Worm (Caenorhabditis elegans): ENCODE data around the gene tag-342.
A peak's percentile ranks its signal among the peaks of the same experiment; 100 is the strongest.

Gene tag-342

ce11 chrIII:9442846-9443245 is 25.1 kb upstream of the tag-342 start:
- TF ChIP-seq scrt-1 (GFP tag; IDR thresholded peaks at IDR 0.05) (no peak), tbx-37 (GFP tag; conservative IDR thresholded peaks at IDR 0.05) (no peak)

ce11 chrIII:9443417-9444027 is 24.4 kb upstream of the tag-342 start, which contains the start of gene pir-2:
TSS of gene pir-2 (minus strand) at chrIII:9443634.
- 0 out of 2 replicates have a peak, but pooled peaks have one; percentile 39 for TF ChIP-seq sea-1 (GFP tag; conservative IDR thresholded peaks at IDR 0.05)
- no peak for TF ChIP-seq flt-1 (GFP tag; IDR thresholded peaks at IDR 0.05)
- TF ChIP-seq hnd-1 (tag; optimal IDR thresholded peaks at IDR 0.05) = no peak
- TF ChIP-seq B0310.2 (tag; optimal IDR thresholded peaks at IDR 0.05) = peak; percentile 23
- no peak for TF ChIP-seq ceh-36 (tag; optimal IDR thresholded peaks at IDR 0.05)
- TF ChIP-seq ceh-13 (GFP tag; optimal IDR thresholded peaks at IDR 0.05) = no peak
- peak; percentile 46 for TF ChIP-seq hmg-4 (GFP tag; optimal IDR thresholded peaks at IDR 0.05)
- TF ChIP-seq pes-1 (GFP tag; IDR thresholded peaks at IDR 0.05) = peak; percentile 27; the same call in 1 of the 2 replicates

- peak; percentile 52; the same call in 1 of the 2 replicates for TF ChIP-seq pes-1 (GFP tag; IDR thresholded peaks at IDR 0.05)
These were observed 22.3 kb upstream of the tag-342 start for ce11 chrIII:9445699-9446098.

- TF ChIP-seq pes-1 (GFP tag; IDR thresholded peaks at IDR 0.05) = peak; percentile 65
These were observed 20.3 kb upstream of the tag-342 start for ce11 chrIII:9447634-9448033.

- 0 out of 2 replicates have a peak, but pooled peaks have one; percentile 13 for TF ChIP-seq pes-1 (GFP tag; IDR thresholded peaks at IDR 0.05)
These were observed 18.6 kb upstream of the tag-342 start for ce11 chrIII:9449351-9449750.

ce11 chrIII:9449831-9450230 is 18.1 kb upstream of the tag-342 start, which contains the start of gene F54C8.6:
TSS of gene F54C8.6 (minus strand) at chrIII:9449931.
- TF ChIP-seq ets-7 (tag; optimal IDR thresholded peaks at IDR 0.05) (no peak), tbx-11 (GFP tag; IDR thresholded peaks at IDR 0.05) (no peak), ama-1 (optimal IDR thresholded peaks at IDR 0.05) (no peak), sea-1 (GFP tag; conservative IDR thresholded peaks at IDR 0.05) (no peak), hmbx-1 (tag; optimal IDR thresholded peaks at IDR 0.05) (no peak), flt-1 (GFP tag; IDR thresholded peaks at IDR 0.05) (no peak), hnd-1 (tag; optimal IDR thresholded peaks at IDR 0.05) (no peak), aly-1 (tag; optimal IDR thresholded peaks at IDR 0.05) (no peak)

ce11 chrIII:9450933-9451332 is 17.0 kb upstream of the tag-342 start:
- TF ChIP-seq hmg-4 (GFP tag; optimal IDR thresholded peaks at IDR 0.05) (peak; percentile 65), scrt-1 (GFP tag; IDR thresholded peaks at IDR 0.05) (0 out of 2 replicates have a peak, but pooled peaks have one; percentile 12), ama-1 (optimal IDR thresholded peaks at IDR 0.05) (no peak), B0310.2 (tag; optimal IDR thresholded peaks at IDR 0.05) (no peak), flt-1 (GFP tag; IDR thresholded peaks at IDR 0.05) (0 out of 2 replicates have a peak, but pooled peaks have one; percentile 36), pes-1 (GFP tag; IDR thresholded peaks at IDR 0.05) (no peak), hmbx-1 (tag; optimal IDR thresholded peaks at IDR 0.05) (no peak), tra-4 (tag; optimal IDR thresholded peaks at IDR 0.05) (peak; percentile 5)

- TF ChIP-seq pes-1 (GFP tag; IDR thresholded peaks at IDR 0.05) = no peak
- TF ChIP-seq ets-7 (tag; optimal IDR thresholded peaks at IDR 0.05) = no peak
- no peak for TF ChIP-seq aly-1 (tag; optimal IDR thresholded peaks at IDR 0.05)
- TF ChIP-seq sea-1 (GFP tag; conservative IDR thresholded peaks at IDR 0.05) = no peak
- no peak for TF ChIP-seq tra-4 (tag; optimal IDR thresholded peaks at IDR 0.05)
- TF ChIP-seq ama-1 (optimal IDR thresholded peaks at IDR 0.05) = no peak
- TF ChIP-seq ceh-36 (tag; optimal IDR thresholded peaks at IDR 0.05) = no peak
- no peak for TF ChIP-seq scrt-1 (GFP tag; IDR thresholded peaks at IDR 0.05)
- no peak for TF ChIP-seq hmg-4 (GFP tag; optimal IDR thresholded peaks at IDR 0.05)
- no peak for TF ChIP-seq F13C5.2 (tag; optimal IDR thresholded peaks at IDR 0.05)
- TF ChIP-seq tbx-37 (GFP tag; conservative IDR thresholded peaks at IDR 0.05) = no peak
- TF ChIP-seq flt-1 (GFP tag; IDR thresholded peaks at IDR 0.05) = no peak
- TF ChIP-seq ceh-13 (GFP tag; optimal IDR thresholded peaks at IDR 0.05) = no peak
- no peak for TF ChIP-seq tbx-11 (GFP tag; IDR thresholded peaks at IDR 0.05)
- TF ChIP-seq hmbx-1 (tag; optimal IDR thresholded peaks at IDR 0.05) = no peak
- TF ChIP-seq hnd-1 (tag; optimal IDR thresholded peaks at IDR 0.05) = no peak
- no peak for TF ChIP-seq B0310.2 (tag; optimal IDR thresholded peaks at IDR 0.05)
These were observed 14.0 kb upstream of the tag-342 start, which contains the start of gene F54C8.7 for ce11 chrIII:9453962-9454361. TSS of gene F54C8.7 (minus strand) at chrIII:9454062.

ce11 chrIII:9454730-9455129 is 13.2 kb upstream of the tag-342 start:
- no peak for TF ChIP-seq hnd-1 (tag; optimal IDR thresholded peaks at IDR 0.05)
- no peak for TF ChIP-seq flt-1 (GFP tag; IDR thresholded peaks at IDR 0.05)
- no peak for TF ChIP-seq hmbx-1 (tag; optimal IDR thresholded peaks at IDR 0.05)
- TF ChIP-seq ama-1 (optimal IDR thresholded peaks at IDR 0.05) = no peak

All from whole organism, early embryonic.